Fruit fly (Drosophila melanogaster) whole organism, embryonic: ENCODE data around the gene CG8958.

Source experiments
- Atf6 ChIP-seq: fragments of 200-800 bp; sonication (Bioruptor generic); IDR thresholded peaks from 2 replicates; pipeline ENCODE4 v1.3.6; 2022; ENCODE audit warnings: missing biosample characterization, missing genetic modification characterization
- BtbVII ChIP-seq: fragments of 200-800 bp; sonication (Bioruptor generic); optimal IDR thresholded peaks from 3 replicates; lab custom pipeline; 2017; ENCODE audit warnings: missing biosample characterization, mild to moderate bottlenecking, missing genetic modification characterization
- CG10654 ChIP-seq: fragments of 200-800 bp; sonication (Bioruptor generic); optimal IDR thresholded peaks from 2 replicates; lab custom pipeline; 2016; ENCODE audit warnings: missing biosample characterization, missing genetic modification characterization
- CG11504 ChIP-seq: fragments of 200-800 bp; sonication (Bioruptor generic); optimal IDR thresholded peaks from 3 replicates; lab custom pipeline; 2019; ENCODE audit warnings: missing biosample characterization, mild to moderate bottlenecking, missing genetic modification characterization, moderate library complexity
- CG1233 ChIP-seq: fragments of 200-800 bp; sonication (Bioruptor generic); optimal IDR thresholded peaks from 4 replicates; lab custom pipeline; 2018; ENCODE audit warnings: missing biosample characterization, mild to moderate bottlenecking, missing genetic modification characterization
- CG12391 ChIP-seq: fragments of 200-800 bp; sonication (Bioruptor generic); optimal IDR thresholded peaks from 3 replicates; lab custom pipeline; 2018; ENCODE audit warnings: missing biosample characterization, mild to moderate bottlenecking, missing genetic modification characterization, moderate library complexity
- CG12659 ChIP-seq: fragments of 200-800 bp; sonication (Bioruptor generic); optimal IDR thresholded peaks from 3 replicates; lab custom pipeline; 2017; ENCODE audit warnings: mild to moderate bottlenecking, missing biosample characterization, missing genetic modification reagents, missing genetic modification characterization
- CG13624 ChIP-seq: fragments of 200-800 bp; sonication (Bioruptor generic); optimal IDR thresholded peaks from 2 replicates; lab custom pipeline; 2016; ENCODE audit warnings: missing biosample characterization, missing genetic modification characterization
- CG17359 ChIP-seq: fragments of 200-800 bp; sonication (Bioruptor generic); optimal IDR thresholded peaks from 3 replicates; lab custom pipeline; 2018; ENCODE audit warnings: missing biosample characterization, mild to moderate bottlenecking, missing genetic modification characterization, moderate library complexity
- CG17802 ChIP-seq: fragments of 200-800 bp; sonication (Bioruptor generic); optimal IDR thresholded peaks from 2 replicates; lab custom pipeline; 2018; ENCODE audit warnings: missing biosample characterization, mild to moderate bottlenecking, missing genetic modification characterization, moderate library complexity
- CG2678 ChIP-seq: fragments of 200-800 bp; sonication (Bioruptor generic); optimal IDR thresholded peaks from 3 replicates; lab custom pipeline; 2019; ENCODE audit warnings: missing biosample characterization, mild to moderate bottlenecking, missing genetic modification characterization, moderate library complexity
- CG2712 ChIP-seq: fragments of 200-800 bp; optimal IDR thresholded peaks from 3 replicates; lab custom pipeline; 2019; ENCODE audit warnings: missing biosample characterization, mild to moderate bottlenecking, missing genetic modification characterization, moderate library complexity
- CG32772 ChIP-seq: fragments of 200-800 bp; sonication (Bioruptor generic); IDR thresholded peaks from 2 replicates; pipeline ENCODE4 v1.3.6; 2022; ENCODE audit warnings: missing biosample characterization, missing genetic modification characterization
- CG3281 ChIP-seq: fragments of 200-800 bp; sonication (Bioruptor generic); optimal IDR thresholded peaks from 3 replicates; lab custom pipeline; 2017; ENCODE audit warnings: missing biosample characterization, mild to moderate bottlenecking, missing genetic modification characterization
- CG4328 ChIP-seq: fragments of 200-800 bp; sonication (Bioruptor generic); optimal IDR thresholded peaks from 3 replicates; lab custom pipeline; 2017; ENCODE audit warnings: missing biosample characterization, missing genetic modification reagents, missing genetic modification characterization
- CG6813 ChIP-seq: fragments of 200-800 bp; sonication (Bioruptor generic); optimal IDR thresholded peaks from 2 replicates; lab custom pipeline; 2017; ENCODE audit warnings: missing biosample characterization, missing genetic modification characterization, mild to moderate bottlenecking, moderate library complexity, missing genetic modification reagents
- CG9609 ChIP-seq: fragments of 200-800 bp; sonication (Bioruptor generic); optimal IDR thresholded peaks from 3 replicates; lab custom pipeline; 2016; ENCODE audit warnings: missing biosample characterization, missing genetic modification characterization
- D19A ChIP-seq: fragments of 200-800 bp; optimal IDR thresholded peaks from 3 replicates; lab custom pipeline; 2019; ENCODE audit warnings: missing biosample characterization, mild to moderate bottlenecking, missing genetic modification characterization, moderate library complexity
- Deaf1 ChIP-seq: fragments of 200-800 bp; optimal IDR thresholded peaks from 3 replicates; lab custom pipeline; 2019; ENCODE audit warnings: missing biosample characterization, mild to moderate bottlenecking, missing genetic modification characterization, moderate library complexity
- Dll ChIP-seq: fragments of 200-800 bp; sonication (Bioruptor generic); IDR thresholded peaks from 4 replicates; pipeline ENCODE4 v1.3.6; 2022; ENCODE audit warnings: missing biosample characterization, missing genetic modification characterization; ENCODE audit not compliant: partially characterized antibody
- Drgx ChIP-seq: fragments of 200-800 bp; sonication (Bioruptor generic); IDR thresholded peaks from 2 replicates; pipeline ENCODE4 v1.3.6; 2022; ENCODE audit warnings: missing biosample characterization, missing genetic modification characterization
- Hand ChIP-seq: fragments of 200-800 bp; sonication (Bioruptor generic); optimal IDR thresholded peaks from 2 replicates; lab custom pipeline; 2017; ENCODE audit warnings: mild to moderate bottlenecking, missing biosample characterization, missing genetic modification reagents, missing genetic modification characterization
- Hmr ChIP-seq: fragments of 200-800 bp; sonication (Bioruptor generic); optimal IDR thresholded peaks from 3 replicates; lab custom pipeline; 2017; ENCODE audit warnings: mild to moderate bottlenecking, missing biosample characterization, missing genetic modification reagents, missing genetic modification characterization
- Hr51 ChIP-seq, 2 experiments: fragments of 200-800 bp; sonication (Bioruptor generic); optimal IDR thresholded peaks; 2 replicates in 1 of 2; 3 replicates in 1 of 2; lab custom pipeline; 2016 to 2018; ENCODE audit warnings: missing biosample characterization in 2 of 2, missing genetic modification characterization in 2 of 2, mild to moderate bottlenecking in 1 of 2, moderate library complexity in 1 of 2
- MBD-R2 ChIP-seq: fragments of 200-800 bp; sonication (Bioruptor generic); IDR thresholded peaks from 2 replicates; pipeline ENCODE4 v1.3.6; 2022; ENCODE audit warnings: missing biosample characterization, missing genetic modification characterization
- Med ChIP-seq: fragments of 200-800 bp; sonication (Bioruptor generic); peaks from one replicate; lab custom pipeline; 2016; ENCODE audit warnings: missing biosample characterization, missing genetic modification characterization, mild to moderate bottlenecking, inconsistent platforms, moderate library complexity
- Nf-YA ChIP-seq: fragments of 200-800 bp; sonication (Bioruptor generic); IDR thresholded peaks from 2 replicates; pipeline ENCODE4 v1.3.6; 2022; ENCODE audit warnings: missing biosample characterization, missing genetic modification characterization
- Optix ChIP-seq: fragments of 200-800 bp; sonication (Bioruptor generic); IDR thresholded peaks from 3 replicates; pipeline ENCODE4 v1.3.6; 2022; ENCODE audit warnings: missing biosample characterization, missing genetic modification characterization
- PHDP ChIP-seq: fragments of 200-800 bp; sonication (Bioruptor generic); optimal IDR thresholded peaks from 3 replicates; lab custom pipeline; 2018; ENCODE audit warnings: missing biosample characterization, mild to moderate bottlenecking, missing genetic modification characterization, moderate library complexity
- dpn ChIP-seq, 2 experiments: fragments of 200-800 bp; sonication (Bioruptor generic); optimal IDR thresholded peaks; 3 replicates each; lab custom pipeline; 2016; ENCODE audit warnings: missing biosample characterization in 2 of 2, missing genetic modification characterization in 2 of 2
- eve ChIP-seq, 2 experiments: fragments of >200 bp; optimal IDR thresholded peaks; 2 replicates each; lab custom pipeline; 2017; ENCODE audit warnings: missing biosample characterization in 2 of 2, missing genetic modification characterization in 2 of 2
- fd3F ChIP-seq: fragments of 200-800 bp; sonication (Bioruptor generic); optimal IDR thresholded peaks from 2 replicates; lab custom pipeline; 2018; ENCODE audit warnings: missing biosample characterization, mild to moderate bottlenecking, missing genetic modification characterization, moderate library complexity
- gem ChIP-seq: fragments of 200-800 bp; sonication (Bioruptor generic); optimal IDR thresholded peaks from 2 replicates; lab custom pipeline; 2019; ENCODE audit warnings: missing biosample characterization, mild to moderate bottlenecking, missing genetic modification characterization, moderate library complexity
- grau ChIP-seq: fragments of 200-800 bp; optimal IDR thresholded peaks from 3 replicates; lab custom pipeline; 2019; ENCODE audit warnings: missing biosample characterization, mild to moderate bottlenecking, missing genetic modification characterization, moderate library complexity
- grn ChIP-seq: fragments of 200-800 bp; sonication (Bioruptor generic); optimal IDR thresholded peaks from 3 replicates; lab custom pipeline; 2017; ENCODE audit warnings: missing biosample characterization, missing genetic modification characterization
- h ChIP-seq: fragments of >200 bp; optimal IDR thresholded peaks from 2 replicates; lab custom pipeline; 2017
- jumu ChIP-seq: fragments of 200-800 bp; sonication (Bioruptor generic); optimal IDR thresholded peaks from 3 replicates; lab custom pipeline; 2016; ENCODE audit warnings: missing biosample characterization, missing genetic modification characterization
- lbe ChIP-seq: fragments of 200-800 bp; sonication (Bioruptor generic); optimal IDR thresholded peaks from 2 replicates; lab custom pipeline; 2016; ENCODE audit warnings: missing biosample characterization, mild to moderate bottlenecking, missing genetic modification characterization
- mirr ChIP-seq: fragments of 200-800 bp; sonication (Bioruptor generic); optimal IDR thresholded peaks from 3 replicates; lab custom pipeline; 2018; ENCODE audit warnings: missing biosample characterization, mild to moderate bottlenecking, missing genetic modification characterization
- nau ChIP-seq: fragments of 200-800 bp; sonication (Bioruptor generic); optimal IDR thresholded peaks from 3 replicates; lab custom pipeline; 2017; ENCODE audit warnings: missing biosample characterization, mild to moderate bottlenecking, missing genetic modification characterization, missing genetic modification reagents
- nmo ChIP-seq: fragments of 200-800 bp; sonication (Bioruptor generic); optimal IDR thresholded peaks from 2 replicates; lab custom pipeline; 2018; ENCODE audit warnings: missing biosample characterization, mild to moderate bottlenecking, missing genetic modification characterization, moderate library complexity
- psq ChIP-seq: fragments of 200-800 bp; sonication (Bioruptor generic); optimal IDR thresholded peaks from 2 replicates; lab custom pipeline; 2017; ENCODE audit warnings: missing biosample characterization, missing genetic modification characterization
- row ChIP-seq: fragments of 200-800 bp; sonication (Bioruptor generic); IDR thresholded peaks from 3 replicates; pipeline ENCODE4 v1.3.6; 2022; ENCODE audit warnings: missing biosample characterization, missing genetic modification characterization
- sens ChIP-seq: fragments of 200-800 bp; sonication (Bioruptor generic); peaks from one replicate; lab custom pipeline; 2016; ENCODE audit warnings: missing biosample characterization, missing genetic modification characterization
- sens-2 ChIP-seq: fragments of 200-800 bp; sonication (Bioruptor generic); IDR thresholded peaks from 2 replicates; pipeline ENCODE4 v1.3.6; 2022; ENCODE audit warnings: missing biosample characterization, missing genetic modification characterization
- slbo ChIP-seq: fragments of 200-800 bp; sonication (Bioruptor generic); IDR thresholded peaks from 2 replicates; pipeline ENCODE4 v1.3.6; 2022; ENCODE audit warnings: missing biosample characterization, missing genetic modification characterization
- sna ChIP-seq: fragments of 200-800 bp; sonication (Bioruptor generic); IDR thresholded peaks from 2 replicates; pipeline ENCODE4 v1.3.6; 2022; ENCODE audit warnings: missing biosample characterization, missing genetic modification characterization; ENCODE audit not compliant: partially characterized antibody
- unc-4 ChIP-seq: fragments of 200-800 bp; sonication (Bioruptor generic); IDR thresholded peaks from 2 replicates; pipeline ENCODE4 v1.3.6; 2022; ENCODE audit warnings: missing biosample characterization, missing genetic modification characterization; ENCODE audit not compliant: partially characterized antibody

The CG8958 gene

DNA sequence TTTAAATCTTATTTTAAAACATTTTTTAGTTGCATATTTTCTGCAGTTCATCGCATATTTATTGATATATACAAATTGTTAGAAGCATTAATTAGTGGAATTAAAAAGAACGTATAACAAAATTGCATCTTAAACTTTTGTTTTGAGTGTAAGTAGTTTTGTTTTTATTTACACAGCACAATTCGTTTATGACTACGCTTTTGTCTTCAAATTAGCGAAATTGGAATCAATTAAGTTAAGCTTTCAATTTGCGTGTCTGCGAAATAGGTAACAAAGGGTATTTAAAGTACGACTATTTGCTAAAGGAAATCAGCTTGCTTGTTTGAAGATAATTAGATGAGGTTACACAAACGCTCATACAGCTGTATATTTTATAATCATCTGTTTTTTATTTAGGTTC lies 5.2 kb downstream of the CG8958 start:
- TF ChIP-seq CG11504 (tag; lab: Kevin White, UChicago) (peak; percentile 4), CG9609 (GFP tag; lab: Kevin White, UChicago) (no peak), CG10654 (GFP tag; lab: Kevin White, UChicago) (no peak), BtbVII (GFP tag; lab: Kevin White, UChicago) (peak; percentile 13), CG17802 (tag; lab: Kevin White, UChicago) (no peak), CG12391 (no peak), nmo (GFP tag; lab: Kevin White, UChicago) (peak; percentile 12), jumu (GFP tag; lab: Kevin White, UChicago) (no peak), CG2712 (tag; lab: Kevin White, UChicago) (peak; percentile 15), Nf-YA (GFP tag; lab: Robert Waterston, UW) (no peak), CG13624 (GFP tag; lab: Kevin White, UChicago) (no peak), gem (tag; lab: Kevin White, UChicago) (peak; percentile 21), slbo (GFP tag; lab: Robert Waterston, UW) (peak; percentile 3; the same call in 1 of the 2 replicates), D19A (tag; lab: Kevin White, UChicago) (peak; percentile 76), dpn (GFP tag; optimal IDR thresholded peaks at IDR 0.05; lab: Kevin White, UChicago) (peak in 1 of 2 experiments; percentile 3), CG4328 (GFP tag; lab: Kevin White, UChicago) (no peak), PHDP (no peak), mirr (no peak), CG12659 (GFP tag; lab: Kevin White, UChicago) (peak; percentile 5), nau (GFP tag; lab: Kevin White, UChicago) (no peak), CG6813 (GFP tag; lab: Kevin White, UChicago) (no peak), grn (no peak), grau (tag; lab: Kevin White, UChicago) (peak; percentile 3), CG2678 (tag; lab: Kevin White, UChicago) (no peak), CG3281 (GFP tag; lab: Kevin White, UChicago) (peak; percentile 13), sens-2 (GFP tag; lab: Robert Waterston, UW) (no peak), row (0 out of 3 replicates have a peak, but pooled peaks have one; percentile 16), CG1233 (GFP tag; lab: Kevin White, UChicago) (peak; percentile 20), h (lab: Kevin White, UChicago) (no peak), MBD-R2 (GFP tag; lab: Robert Waterston, UW) (no peak), Hr51 (GFP tag; optimal IDR thresholded peaks at IDR 0.05; lab: Kevin White, UChicago) (peak in 1 of 2 experiments; percentile 7), Med (GFP tag; lab: Kevin White, UChicago) (peak; percentile 61), fd3F (GFP tag; lab: Kevin White, UChicago) (peak; percentile 4), lbe (no peak), Hmr (GFP tag; lab: Kevin White, UChicago) (peak; percentile 13), sens (GFP tag; lab: Kevin White, UChicago) (peak; percentile 85)

DNA sequence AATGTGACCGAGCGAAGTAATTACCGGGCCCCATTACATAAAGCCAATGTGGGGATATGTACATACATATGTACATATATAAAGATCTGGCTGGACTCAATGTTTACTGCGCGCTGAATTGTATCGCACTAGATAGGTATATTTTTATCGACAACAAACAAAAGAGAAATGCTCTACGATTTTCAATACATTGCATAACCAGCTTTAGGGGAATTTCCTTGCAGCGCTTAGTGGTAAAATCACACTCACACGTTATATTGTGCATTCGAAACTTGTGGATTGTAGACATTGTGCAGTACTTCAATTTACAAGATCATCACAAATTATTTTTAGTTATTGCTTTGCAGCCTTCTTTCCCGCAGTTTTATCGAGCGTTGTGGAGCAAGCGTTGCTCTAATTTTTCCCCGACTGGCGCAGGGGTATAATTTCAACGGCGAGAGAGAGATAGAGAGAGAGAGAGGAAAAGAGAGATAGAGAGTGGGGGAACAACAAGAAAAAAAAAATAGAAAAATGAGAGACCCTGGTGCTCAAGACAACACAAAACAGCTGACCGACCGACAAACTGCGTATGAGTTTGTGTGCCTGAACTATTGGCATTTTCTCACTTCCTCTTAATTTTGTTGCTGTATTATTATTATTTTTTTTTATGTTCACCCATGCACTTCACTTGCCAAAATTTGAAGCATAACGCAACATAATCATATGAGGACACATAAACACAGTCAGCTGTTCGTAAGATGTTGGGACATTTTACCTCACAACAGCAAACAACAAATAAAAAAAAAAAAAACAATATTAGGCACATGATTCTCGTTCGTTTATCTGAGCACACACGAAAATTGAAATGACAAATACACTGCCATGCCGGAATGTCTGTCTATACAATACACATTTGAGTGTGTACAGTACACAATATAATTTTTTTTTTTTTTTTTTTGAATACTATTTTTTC lies 6.3 kb downstream of the CG8958 start:
- TF ChIP-seq unc-4 (GFP tag; lab: Robert Waterston, UW) (0 out of 2 replicates have a peak, but pooled peaks have one; percentile 32), sens (GFP tag; lab: Kevin White, UChicago) (peak; percentile 51), Drgx (GFP tag; lab: Robert Waterston, UW) (peak; percentile 42; the same call in 1 of the 2 replicates), psq (GFP tag; lab: Kevin White, UChicago) (no peak), sna (GFP tag; lab: Robert Waterston, UW) (0 out of 2 replicates have a peak, but pooled peaks have one; percentile 17), CG17359 (peak; percentile 38), Hand (GFP tag; lab: Kevin White, UChicago) (peak; percentile 5), CG32772 (peak; percentile 31; the same call in 1 of the 2 replicates), Med (GFP tag; lab: Kevin White, UChicago) (peak; percentile 31), Atf6 (GFP tag; lab: Robert Waterston, UW) (0 out of 2 replicates have a peak, but pooled peaks have one; percentile 19), Deaf1 (tag; lab: Kevin White, UChicago) (peak; percentile 55), Optix (GFP tag; lab: Robert Waterston, UW) (no peak), Dll (GFP tag; lab: Robert Waterston, UW) (peak; percentile 31; the same call in 1 of the 4 replicates), eve (GFP tag; optimal IDR thresholded peaks at IDR 0.05; lab: Kevin White, UChicago) (peak in 1 of 2 experiments; percentile 23)
